Worm (Caenorhabditis elegans) whole organism, midembryonic: ENCODE results near the gene srj-1.

Source experiments
- flt-1 ChIP-seq: fragments of 200-800 bp; sonication (Bioruptor generic); IDR thresholded peaks from 2 replicates; pipeline ENCODE4 v1.3.6; 2022; ENCODE audit warnings: missing genetic modification characterization, missing compliant biosample characterization
- klf-2 ChIP-seq: fragments of 200-800 bp; sonication (Bioruptor generic); conservative IDR thresholded peaks from 2 replicates; pipeline ENCODE4 v1.3.6; 2022; ENCODE audit warnings: missing genetic modification reagents, missing genetic modification characterization, missing compliant biosample characterization
- tab-1 ChIP-seq: fragments of 200-800 bp; sonication (Bioruptor generic); IDR thresholded peaks from 2 replicates; pipeline ENCODE4 v1.3.6; 2022; ENCODE audit warnings: missing genetic modification characterization, missing compliant biosample characterization
- ztf-23 ChIP-seq: fragments of 200-800 bp; sonication (Bioruptor generic); IDR thresholded peaks from 2 replicates; pipeline ENCODE4 v1.3.6; 2022; ENCODE audit warnings: missing genetic modification reagents, missing genetic modification characterization, missing compliant biosample characterization

DNA sequence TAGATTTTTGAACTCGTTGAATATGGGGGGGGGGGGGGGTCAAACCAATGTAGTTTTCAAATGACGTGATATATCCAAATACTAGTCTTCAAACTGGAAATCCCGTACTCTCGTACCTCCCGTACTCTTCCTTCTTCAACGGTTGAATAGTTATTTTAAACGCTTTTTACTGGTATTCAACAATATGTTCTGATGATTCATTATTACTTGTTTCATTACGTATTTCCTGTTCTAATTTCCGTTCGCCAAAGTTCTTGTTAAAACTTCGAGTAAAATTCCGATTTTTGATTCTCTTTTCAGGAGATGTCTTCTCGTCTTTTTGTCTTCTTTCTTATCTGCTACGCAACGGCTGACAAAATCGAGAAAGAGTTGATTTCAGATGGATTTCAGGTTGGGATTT, 34.7 kb downstream of the srj-1 start, which contains the start of gene nhx-9:
- no peak for TF ChIP-seq tab-1 (GFP tag; lab: Robert Waterston, UW)
- no peak for TF ChIP-seq flt-1
- TF ChIP-seq ztf-23 (GFP tag; lab: Robert Waterston, UW) = no peak
- no peak for TF ChIP-seq klf-2 (GFP tag; lab: Robert Waterston, UW)
